Worm (Caenorhabditis elegans) whole organism, L3 larva: Measurements from ENCODE around the gene dpy-1.
"Not testable (repeated sequence)": the region's sequence is repeated elsewhere in the genome, so short reads cannot be mapped to it uniquely, and the experiment has no call there.

ENCODE experiments used
- jun-1 ChIP-seq: fragments of 150-350 bp; optimal IDR thresholded peaks from 2 replicates; lab custom pipeline; 2014; ENCODE audit warnings: missing biosample characterization, missing genetic modification reagents, missing genetic modification characterization
- pha-4 ChIP-seq: fragments of 150-350 bp; optimal IDR thresholded peaks from 2 replicates; lab custom pipeline; 2014; ENCODE audit warnings: missing biosample characterization, missing genetic modification reagents, missing genetic modification characterization
- ztf-4 ChIP-seq: fragments of 150-350 bp; optimal IDR thresholded peaks from 2 replicates; lab custom pipeline; 2014; ENCODE audit warnings: missing biosample characterization, missing genetic modification characterization

DNA sequence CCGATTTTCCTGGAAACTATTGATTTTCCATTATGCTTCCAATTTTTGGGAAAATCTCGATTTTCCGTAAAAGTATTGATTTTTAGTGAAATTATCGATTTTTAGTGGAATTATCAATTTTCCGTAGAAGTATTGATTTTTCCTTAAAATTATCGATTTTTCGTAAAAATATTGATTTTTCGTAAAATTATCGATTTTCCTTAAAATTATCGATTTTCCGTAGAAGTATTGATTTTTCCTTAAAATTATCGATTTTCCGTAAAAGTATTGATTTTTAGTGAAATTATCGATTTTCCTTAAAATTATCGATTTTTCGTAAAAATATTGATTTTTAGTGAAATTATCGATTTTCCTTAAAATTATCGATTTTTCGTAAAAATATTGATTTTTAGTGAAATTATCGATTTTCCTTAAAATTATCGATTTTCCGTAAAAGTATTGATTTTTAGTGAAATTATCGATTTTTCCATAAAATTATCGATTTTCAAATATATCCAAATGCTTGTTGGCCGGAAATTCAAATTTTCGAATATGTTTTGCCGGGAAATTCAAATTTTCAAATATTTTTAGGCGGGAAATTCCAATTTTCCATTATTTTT lies 33.8 kb downstream of the dpy-1 start:
- TF ChIP-seq jun-1, ztf-4, pha-4 (tag; lab: Kevin White, UChicago): not testable (repeated sequence)
